Fruit fly (Drosophila melanogaster) whole organism, embryonic: Measurements from ENCODE around the gene CG11131.

Source experiments
- Abd-B ChIP-seq: fragments of 200-800 bp; sonication (Bioruptor generic); optimal IDR thresholded peaks from 2 replicates; lab custom pipeline; 2018; ENCODE audit warnings: missing biosample characterization, mild to moderate bottlenecking, missing genetic modification characterization, moderate library complexity
- Adf1 ChIP-seq: fragments of 200-800 bp; sonication (Bioruptor generic); IDR thresholded peaks from 2 replicates; pipeline ENCODE4 v1.3.6; 2022; ENCODE audit warnings: missing biosample characterization, missing genetic modification characterization
- BtbVII ChIP-seq: fragments of 200-800 bp; sonication (Bioruptor generic); optimal IDR thresholded peaks from 3 replicates; lab custom pipeline; 2017; ENCODE audit warnings: missing biosample characterization, mild to moderate bottlenecking, missing genetic modification characterization
- CG10267 ChIP-seq: fragments of 200-800 bp; sonication (Bioruptor generic); optimal IDR thresholded peaks from 2 replicates; lab custom pipeline; 2018; ENCODE audit warnings: missing biosample characterization, mild to moderate bottlenecking, missing genetic modification characterization, moderate library complexity
- CG10654 ChIP-seq: fragments of 200-800 bp; sonication (Bioruptor generic); optimal IDR thresholded peaks from 2 replicates; lab custom pipeline; 2016; ENCODE audit warnings: missing biosample characterization, missing genetic modification characterization
- CG12155 ChIP-seq: fragments of 200-800 bp; sonication (Bioruptor generic); optimal IDR thresholded peaks from 3 replicates; lab custom pipeline; 2016; ENCODE audit warnings: missing biosample characterization, missing genetic modification characterization
- CG12219 ChIP-seq: fragments of 200-800 bp; sonication (Bioruptor generic); optimal IDR thresholded peaks from 3 replicates; lab custom pipeline; 2018; ENCODE audit warnings: missing biosample characterization, mild to moderate bottlenecking, missing genetic modification characterization
- CG12299 ChIP-seq: fragments of 200-800 bp; sonication (Bioruptor generic); optimal IDR thresholded peaks from 2 replicates; lab custom pipeline; 2018; ENCODE audit warnings: missing biosample characterization, mild to moderate bottlenecking, missing genetic modification characterization
- CG12769 ChIP-seq: fragments of 200-800 bp; sonication (Bioruptor generic); optimal IDR thresholded peaks from 2 replicates; lab custom pipeline; 2019; ENCODE audit warnings: missing biosample characterization, mild to moderate bottlenecking, missing genetic modification characterization, moderate library complexity
- CG12942 ChIP-seq: fragments of 200-800 bp; sonication (Bioruptor generic); optimal IDR thresholded peaks from 3 replicates; lab custom pipeline; 2016; ENCODE audit warnings: missing biosample characterization, missing genetic modification characterization
- CG14050 ChIP-seq: fragments of 200-800 bp; sonication (Bioruptor generic); IDR thresholded peaks from 3 replicates; pipeline ENCODE4 v1.3.6; 2022; ENCODE audit warnings: missing biosample characterization, missing genetic modification characterization
- CG14441 ChIP-seq: fragments of 200-800 bp; sonication (Bioruptor generic); IDR thresholded peaks from 2 replicates; pipeline ENCODE4 v1.3.6; 2022; ENCODE audit warnings: missing biosample characterization, missing genetic modification characterization
- CG15269 ChIP-seq: fragments of 200-800 bp; sonication (Bioruptor generic); optimal IDR thresholded peaks from 2 replicates; lab custom pipeline; 2018; ENCODE audit warnings: missing biosample characterization, mild to moderate bottlenecking, missing genetic modification characterization, moderate library complexity
- CG16863 ChIP-seq: fragments of 200-800 bp; sonication (Bioruptor generic); optimal IDR thresholded peaks from 3 replicates; lab custom pipeline; 2016; ENCODE audit warnings: missing biosample characterization, missing genetic modification characterization
- CG17912 ChIP-seq: fragments of 200-800 bp; sonication (Bioruptor generic); optimal IDR thresholded peaks from 2 replicates; lab custom pipeline; 2018; ENCODE audit warnings: missing biosample characterization, mild to moderate bottlenecking, missing genetic modification characterization
- CG34422 ChIP-seq: fragments of 200-800 bp; sonication (Bioruptor generic); IDR thresholded peaks from 3 replicates; pipeline ENCODE4 v1.3.6; 2022; ENCODE audit warnings: missing biosample characterization, missing genetic modification characterization
- CG3847 ChIP-seq: fragments of 200-800 bp; sonication (Bioruptor generic); IDR thresholded peaks from 2 replicates; pipeline ENCODE4 v1.3.6; 2022; ENCODE audit warnings: missing biosample characterization, missing genetic modification characterization
- CG3995 ChIP-seq: fragments of 200-800 bp; sonication (Bioruptor generic); optimal IDR thresholded peaks from 3 replicates; lab custom pipeline; 2016; ENCODE audit warnings: missing biosample characterization, missing genetic modification characterization
- CG43689 ChIP-seq: fragments of 200-800 bp; sonication (Bioruptor generic); IDR thresholded peaks from 2 replicates; pipeline ENCODE4 v1.3.6; 2022; ENCODE audit warnings: missing biosample characterization, missing genetic modification characterization
- CG4617 ChIP-seq: fragments of 200-800 bp; sonication (Bioruptor generic); optimal IDR thresholded peaks from 3 replicates; lab custom pipeline; 2016; ENCODE audit warnings: missing biosample characterization, missing genetic modification characterization, borderline replicate concordance
- CG6654 ChIP-seq: fragments of 200-800 bp; sonication (Bioruptor generic); optimal IDR thresholded peaks from 2 replicates; lab custom pipeline; 2017; ENCODE audit warnings: missing biosample characterization, mild to moderate bottlenecking, missing genetic modification characterization
- CG7271 ChIP-seq: fragments of 200-800 bp; sonication (Bioruptor generic); optimal IDR thresholded peaks from 2 replicates; lab custom pipeline; 2018; ENCODE audit warnings: missing biosample characterization, mild to moderate bottlenecking, missing genetic modification characterization, moderate library complexity
- CG9797 ChIP-seq: fragments of 200-800 bp; sonication (Bioruptor generic); optimal IDR thresholded peaks from 3 replicates; lab custom pipeline; 2018; ENCODE audit warnings: missing biosample characterization, mild to moderate bottlenecking, missing genetic modification characterization
- Dip3 ChIP-seq: fragments of 200-800 bp; sonication (Bioruptor generic); optimal IDR thresholded peaks from 3 replicates; lab custom pipeline; 2016; ENCODE audit warnings: missing biosample characterization, missing genetic modification characterization
- Dref ChIP-seq: fragments of 200-800 bp; sonication (Bioruptor generic); IDR thresholded peaks from 2 replicates; pipeline ENCODE4 v1.3.6; 2022; ENCODE audit warnings: missing biosample characterization, missing genetic modification characterization
- Gsc ChIP-seq: fragments of 200-800 bp; sonication (Bioruptor generic); IDR thresholded peaks from 2 replicates; pipeline ENCODE4 v1.3.6; 2022; ENCODE audit warnings: missing biosample characterization, missing genetic modification characterization
- HHEX ChIP-seq: fragments of 200-800 bp; sonication (Bioruptor generic); optimal IDR thresholded peaks from 3 replicates; lab custom pipeline; 2017; ENCODE audit warnings: missing biosample characterization, mild to moderate bottlenecking, missing genetic modification characterization, missing genetic modification reagents
- Hsf ChIP-seq: fragments of 200-800 bp; sonication (Bioruptor generic); optimal IDR thresholded peaks from 3 replicates; lab custom pipeline; 2016; ENCODE audit warnings: missing biosample characterization, missing genetic modification characterization
- Jarid2 ChIP-seq: fragments of 200-800 bp; sonication (Bioruptor generic); optimal IDR thresholded peaks from 3 replicates; lab custom pipeline; 2017; ENCODE audit warnings: mild to moderate bottlenecking, missing biosample characterization, missing genetic modification reagents, missing genetic modification characterization
- Max ChIP-seq: fragments of 200-800 bp; sonication (Bioruptor generic); optimal IDR thresholded peaks from 2 replicates; lab custom pipeline; 2016; ENCODE audit warnings: missing biosample characterization, mild to moderate bottlenecking, missing genetic modification characterization
- Sox102F ChIP-seq: fragments of 200-800 bp; sonication (Bioruptor generic); optimal IDR thresholded peaks from 2 replicates; lab custom pipeline; 2018; ENCODE audit warnings: missing biosample characterization, mild to moderate bottlenecking, missing genetic modification characterization, moderate library complexity
- abd-A ChIP-seq: fragments of 200-800 bp; sonication (Bioruptor generic); optimal IDR thresholded peaks from 3 replicates; lab custom pipeline; 2019; ENCODE audit warnings: missing biosample characterization, mild to moderate bottlenecking, missing genetic modification characterization, moderate library complexity
- ac ChIP-seq: fragments of 200-800 bp; sonication (Bioruptor generic); optimal IDR thresholded peaks from 3 replicates; lab custom pipeline; 2017; ENCODE audit warnings: missing biosample characterization, mild to moderate bottlenecking, missing genetic modification characterization
- bcd ChIP-seq: fragments of 200-800 bp; sonication (Bioruptor generic); optimal IDR thresholded peaks from 2 replicates; lab custom pipeline; 2017; ENCODE audit warnings: missing biosample characterization, mild to moderate bottlenecking, missing genetic modification characterization
- btn ChIP-seq: fragments of 200-800 bp; sonication (Bioruptor generic); optimal IDR thresholded peaks from 2 replicates; lab custom pipeline; 2016; ENCODE audit warnings: missing biosample characterization, missing genetic modification characterization
- cad ChIP-seq: fragments of >200 bp; optimal IDR thresholded peaks from 2 replicates; lab custom pipeline; 2017; ENCODE audit warnings: missing biosample characterization, missing genetic modification characterization
- chn ChIP-seq: fragments of 200-800 bp; sonication (Bioruptor generic); optimal IDR thresholded peaks from 2 replicates; lab custom pipeline; 2016; ENCODE audit warnings: missing biosample characterization, missing genetic modification characterization
- esg ChIP-seq: fragments of 200-800 bp; sonication (Bioruptor generic); conservative IDR thresholded peaks from 2 replicates; pipeline ENCODE4 v1.3.6; 2022; ENCODE audit warnings: missing biosample characterization, missing genetic modification characterization
- fd3F ChIP-seq: fragments of 200-800 bp; sonication (Bioruptor generic); optimal IDR thresholded peaks from 2 replicates; lab custom pipeline; 2018; ENCODE audit warnings: missing biosample characterization, mild to moderate bottlenecking, missing genetic modification characterization, moderate library complexity
- gt ChIP-seq: fragments of 200-800 bp; sonication (Bioruptor generic); IDR thresholded peaks from 2 replicates; pipeline ENCODE4 v1.3.6; 2022; ENCODE audit warnings: missing biosample characterization, missing genetic modification characterization
- ham ChIP-seq: fragments of 200-800 bp; sonication (Bioruptor generic); IDR thresholded peaks from 2 replicates; pipeline ENCODE4 v1.3.6; 2022; ENCODE audit warnings: missing biosample characterization, missing genetic modification characterization
- kay ChIP-seq: fragments of 200-800 bp; sonication (Bioruptor generic); optimal IDR thresholded peaks from 2 replicates; lab custom pipeline; 2016; ENCODE audit warnings: missing biosample characterization, missing genetic modification characterization
- klu ChIP-seq: fragments of 200-800 bp; sonication (Bioruptor generic); IDR thresholded peaks from 2 replicates; pipeline ENCODE4 v1.3.6; 2022; ENCODE audit warnings: missing biosample characterization, missing genetic modification characterization
- luna ChIP-seq: fragments of 200-800 bp; sonication (Bioruptor generic); optimal IDR thresholded peaks from 2 replicates; lab custom pipeline; 2016; ENCODE audit warnings: missing biosample characterization, missing genetic modification characterization
- pb ChIP-seq: fragments of 200-800 bp; sonication (Bioruptor generic); optimal IDR thresholded peaks from 3 replicates; lab custom pipeline; 2016; ENCODE audit warnings: missing biosample characterization, missing genetic modification characterization
- row ChIP-seq: fragments of 200-800 bp; sonication (Bioruptor generic); IDR thresholded peaks from 3 replicates; pipeline ENCODE4 v1.3.6; 2022; ENCODE audit warnings: missing biosample characterization, missing genetic modification characterization
- so ChIP-seq: fragments of 200-800 bp; sonication (Bioruptor generic); IDR thresholded peaks from 3 replicates; pipeline ENCODE4 v1.3.6; 2022; ENCODE audit warnings: missing biosample characterization, missing genetic modification characterization
- unc-4 ChIP-seq: fragments of 200-800 bp; sonication (Bioruptor generic); IDR thresholded peaks from 2 replicates; pipeline ENCODE4 v1.3.6; 2022; ENCODE audit warnings: missing biosample characterization, missing genetic modification characterization; ENCODE audit not compliant: partially characterized antibody
- zf30C ChIP-seq: fragments of 200-800 bp; sonication (Bioruptor generic); optimal IDR thresholded peaks from 3 replicates; lab custom pipeline; 2018; ENCODE audit warnings: missing biosample characterization, mild to moderate bottlenecking, missing genetic modification characterization
- zfh1 ChIP-seq: fragments of 200-800 bp; sonication (Bioruptor generic); IDR thresholded peaks from 3 replicates; pipeline ENCODE4 v1.3.6; 2022; ENCODE audit warnings: missing biosample characterization, missing genetic modification characterization

CG11131 gene

DNA sequence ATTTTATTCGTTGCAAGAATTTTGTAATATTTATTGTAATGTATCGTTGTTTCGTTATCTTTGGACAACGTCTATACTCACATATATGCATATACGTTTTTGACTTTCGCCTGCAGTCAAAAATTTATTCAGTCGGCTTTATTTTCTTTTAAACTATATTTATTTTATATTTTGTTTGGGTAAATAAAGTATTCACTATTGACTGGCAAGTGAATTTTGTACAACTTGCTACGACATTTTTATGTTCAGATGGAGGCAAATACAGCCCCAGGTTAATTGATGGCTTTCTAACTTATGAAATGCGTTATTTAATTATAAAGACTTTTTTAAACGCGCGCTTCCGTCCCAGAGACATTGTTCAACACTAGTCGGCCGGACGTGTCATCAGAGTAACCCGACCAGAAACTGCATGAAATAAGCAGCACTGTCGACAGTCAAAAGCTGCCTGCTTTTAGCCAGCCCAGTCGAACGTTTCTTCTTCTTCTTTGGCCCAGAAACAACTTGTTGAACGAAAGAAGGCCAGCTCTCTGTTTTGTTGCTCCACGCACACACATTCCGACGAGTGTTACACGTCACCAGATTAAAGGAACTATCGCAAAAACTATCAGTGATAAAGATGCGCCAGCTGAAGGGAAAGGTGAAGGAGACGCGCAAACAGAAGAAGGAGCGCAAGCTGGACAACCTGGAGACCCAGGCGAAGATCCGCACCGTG lies 35.0 kb upstream of the CG11131 start, which contains the start of gene CG33169 (continued):
- TF ChIP-seq CG12155 (peak; percentile 98), pb (peak; percentile 79), Sox102F (peak; percentile 59), cad (GFP tag; lab: Kevin White, UChicago) (no peak), CG15269 (peak; percentile 69), CG7271 (tag; lab: Kevin White, UChicago) (no peak), CG14441 (GFP tag; lab: Robert Waterston, UW) (peak; percentile 69; the same call in 1 of the 2 replicates), CG9797 (GFP tag; lab: Kevin White, UChicago) (peak; percentile 50), CG16863 (GFP tag; lab: Kevin White, UChicago) (peak; percentile 82), CG12299 (peak; percentile 63), CG10267 (tag; lab: Kevin White, UChicago) (peak; percentile 99), fd3F (GFP tag; lab: Kevin White, UChicago) (peak; percentile 66), gt (GFP tag; lab: Robert Waterston, UW) (peak; percentile 59), Hsf (GFP tag; lab: Kevin White, UChicago) (peak; percentile 87), Abd-B (GFP tag; lab: Kevin White, UChicago) (peak; percentile 77), BtbVII (GFP tag; lab: Kevin White, UChicago) (peak; percentile 73), bcd (GFP tag; lab: Kevin White, UChicago) (peak; percentile 88), Max (GFP tag; lab: Kevin White, UChicago) (peak; percentile 84), CG14050 (GFP tag; lab: Robert Waterston, UW) (peak; percentile 60), CG43689 (GFP tag; lab: Robert Waterston, UW) (peak; percentile 34; the same call in 1 of the 2 replicates), unc-4 (GFP tag; lab: Robert Waterston, UW) (peak; percentile 57), btn (GFP tag; lab: Kevin White, UChicago) (peak; percentile 66), Gsc (GFP tag; lab: Robert Waterston, UW) (no peak; the same call in 1 of the 2 replicates), Adf1 (peak; percentile 74), so (GFP tag; lab: Robert Waterston, UW) (peak; percentile 71; the same call in 2 of the 3 replicates), CG6654 (GFP tag; lab: Kevin White, UChicago) (no peak), zfh1 (GFP tag; lab: Robert Waterston, UW) (peak; percentile 89), ac (GFP tag; lab: Kevin White, UChicago) (no peak), zf30C (GFP tag; lab: Kevin White, UChicago) (peak; percentile 40), esg (GFP tag; lab: Robert Waterston, UW) (no peak; the same call in 1 of the 2 replicates), CG4617 (GFP tag; lab: Kevin White, UChicago) (peak; percentile 85), CG3847 (GFP tag; lab: Robert Waterston, UW) (peak; percentile 96), ham (peak; percentile 72; the same call in 1 of the 2 replicates), CG3995 (GFP tag; lab: Kevin White, UChicago) (peak; percentile 66), Jarid2 (GFP tag; lab: Kevin White, UChicago) (peak; percentile 74), CG34422 (GFP tag; lab: Robert Waterston, UW) (peak; percentile 95), luna (GFP tag; lab: Kevin White, UChicago) (peak; percentile 84), CG10654 (GFP tag; lab: Kevin White, UChicago) (peak; percentile 80), row (peak; percentile 69), HHEX (GFP tag; lab: Kevin White, UChicago) (peak; percentile 78), CG12942 (GFP tag; lab: Kevin White, UChicago) (peak; percentile 84), CG12219 (peak; percentile 56), CG17912 (GFP tag; lab: Kevin White, UChicago) (peak; percentile 90), klu (GFP tag; lab: Robert Waterston, UW) (peak; percentile 78), abd-A (no peak), Dip3 (GFP tag; lab: Kevin White, UChicago) (peak; percentile 91), kay (GFP tag; lab: Kevin White, UChicago) (peak; percentile 99), Dref (peak; percentile 60), CG12769 (peak; percentile 93), chn (peak; percentile 88)
